Worm (Caenorhabditis elegans): ENCODE results near the gene fut-6.
A peak's percentile ranks its signal among the peaks of the same experiment; 100 is the strongest.

The fut-6 gene

DNA sequence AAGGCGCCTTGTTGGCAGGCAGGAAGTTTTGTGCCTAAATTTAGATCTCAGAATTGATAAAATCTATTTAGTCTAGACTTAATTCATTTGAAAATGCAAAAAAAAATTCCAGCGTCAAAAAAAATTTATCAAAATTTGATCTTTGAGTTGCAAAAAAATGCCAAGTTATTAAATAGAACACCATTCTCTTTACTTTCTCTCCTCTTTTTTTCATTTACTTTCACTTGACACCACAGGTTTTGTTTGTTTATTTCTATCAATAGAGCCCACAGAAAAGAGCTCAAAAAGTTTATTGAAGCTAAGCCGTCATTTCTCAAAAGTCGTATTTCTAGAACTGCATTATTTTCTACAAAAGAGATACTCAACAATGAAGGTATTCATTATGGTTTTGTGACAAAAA lies 43.0 kb downstream of the fut-6 start, which contains the start of gene pqn-35:
Gene pqn-35 (plus strand): TSS at position 301 of the 400 bp plus-strand sequence.
- no peak for TF ChIP-seq mbf-1 (tag; optimal IDR thresholded peaks at IDR 0.05)

DNA sequence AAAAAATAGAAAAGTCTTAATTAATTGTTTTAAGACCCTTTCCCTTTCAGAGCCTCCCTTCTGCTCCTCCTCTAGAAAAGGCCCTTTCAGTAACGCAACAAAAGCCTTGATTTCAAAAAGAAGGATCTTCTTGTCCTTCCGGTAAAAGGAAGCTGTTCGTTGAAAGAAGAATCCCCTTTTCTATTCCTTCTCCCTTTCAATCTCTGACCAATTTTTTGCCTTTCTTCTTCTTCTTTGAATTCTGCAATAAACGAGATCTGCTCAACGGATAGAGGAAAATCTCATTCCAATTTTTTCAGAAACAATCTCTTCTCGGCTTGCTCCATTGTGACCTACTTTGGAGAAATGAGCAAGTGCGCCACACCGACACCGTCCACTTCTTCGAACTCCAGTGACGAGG lies 47.7 kb downstream of the fut-6 start, which contains the start of gene F35D11.3:
Gene F35D11.3 (plus strand): TSS at position 300 of the 400 bp plus-strand sequence.
- TF ChIP-seq unc-55 (GFP tag; optimal IDR thresholded peaks at IDR 0.05): no peak
- TF ChIP-seq mab-5 (tag; optimal IDR thresholded peaks at IDR 0.05): no peak
- no peak for TF ChIP-seq nhr-23 (tag; optimal IDR thresholded peaks at IDR 0.05)
- TF ChIP-seq gmeb-1 (tag; optimal IDR thresholded peaks at IDR 0.05): no peak
- TF ChIP-seq snpc-4 (tag; optimal IDR thresholded peaks at IDR 0.05): no peak
- TF ChIP-seq sem-4 (tag; optimal IDR thresholded peaks at IDR 0.05): no peak
- no peak for TF ChIP-seq blmp-1 (tag; optimal IDR thresholded peaks at IDR 0.05; ENCODE audit: insufficient read depth)
- no peak for TF ChIP-seq nhr-25 (tag; optimal IDR thresholded peaks at IDR 0.05)
- TF ChIP-seq nhr-10 (tag; optimal IDR thresholded peaks at IDR 0.05): no peak
- no peak for TF ChIP-seq ztf-11 (tag; optimal IDR thresholded peaks at IDR 0.05)
- TF ChIP-seq dmd-4 (tag; optimal IDR thresholded peaks at IDR 0.05): no peak
- no peak for TF ChIP-seq lsy-2 (tag; optimal IDR thresholded peaks at IDR 0.05)
- no peak for TF ChIP-seq nhr-21 (tag; optimal IDR thresholded peaks at IDR 0.05)
- TF ChIP-seq alr-1 (tag; optimal IDR thresholded peaks at IDR 0.05): no peak
- no peak for TF ChIP-seq ceh-82 (tag; optimal IDR thresholded peaks at IDR 0.05)
- no peak for TF ChIP-seq skn-1 (tag; optimal IDR thresholded peaks at IDR 0.05)
- no peak for TF ChIP-seq ama-1 (optimal IDR thresholded peaks at IDR 0.05)
- no peak for TF ChIP-seq sma-3 (GFP tag; optimal IDR thresholded peaks at IDR 0.05)

ce11 chrII:4606687-4607297 lies 48.9 kb downstream of the fut-6 start:
- peak; percentile 32 for TF ChIP-seq C34F6.9 (tag; optimal IDR thresholded peaks at IDR 0.05)
- TF ChIP-seq crh-2 (tag; optimal IDR thresholded peaks at IDR 0.05): peak; percentile 23
- TF ChIP-seq unc-39 (tag; optimal IDR thresholded peaks at IDR 0.05): no peak
- peak; percentile 26 for TF ChIP-seq fos-1 (tag; optimal IDR thresholded peaks at IDR 0.05)

DNA sequence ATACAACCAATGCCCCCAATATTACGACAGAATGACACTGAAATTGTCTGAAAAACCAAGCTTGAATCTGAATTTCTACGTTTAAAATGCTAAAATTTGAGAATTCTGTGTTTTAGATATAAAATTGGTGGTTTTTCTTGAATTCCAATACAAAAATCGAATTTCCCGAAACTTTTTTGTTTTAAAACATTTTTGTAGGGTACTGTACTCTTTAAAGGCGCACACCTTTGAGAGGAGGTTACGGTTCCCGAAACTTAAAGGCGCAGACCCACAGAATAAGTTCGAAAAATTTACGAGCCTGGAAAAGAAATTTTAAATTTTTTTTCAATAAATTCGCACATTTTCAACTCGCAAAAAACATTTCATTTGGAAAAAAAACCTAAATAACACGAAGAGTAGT lies 51.1 kb downstream of the fut-6 start:
- TF ChIP-seq Y55F3AM.14 (GFP tag; optimal IDR thresholded peaks at IDR 0.05) (no peak), sem-4 (tag; optimal IDR thresholded peaks at IDR 0.05) (no peak)

DNA sequence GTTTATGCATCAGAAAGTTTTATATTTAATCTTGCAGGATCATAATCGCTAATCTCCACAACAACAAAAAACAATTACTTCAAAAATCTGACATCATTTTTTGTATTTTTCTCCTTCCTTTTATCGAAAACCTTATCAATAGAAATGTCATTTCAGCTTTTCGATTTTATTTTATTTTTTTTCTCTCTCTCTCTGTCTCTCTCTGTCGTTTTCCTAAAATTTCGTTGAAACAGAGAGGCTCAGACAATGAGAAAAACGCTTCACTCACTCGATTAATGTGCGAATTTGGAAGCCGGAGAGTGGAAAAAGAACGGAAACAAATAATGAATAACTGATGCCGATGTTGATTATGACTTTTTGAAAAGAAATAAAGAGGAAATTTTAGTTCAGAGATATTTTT lies 51.6 kb downstream of the fut-6 start:
- TF ChIP-seq nhr-23 (tag; optimal IDR thresholded peaks at IDR 0.05) (no peak), crh-2 (tag; optimal IDR thresholded peaks at IDR 0.05) (peak; percentile 52), nhr-237 (tag; optimal IDR thresholded peaks at IDR 0.05) (no peak), lin-39 (tag; optimal IDR thresholded peaks at IDR 0.05) (no peak), lsy-2 (tag; optimal IDR thresholded peaks at IDR 0.05) (peak in 1 of 2 experiments; percentile 28), nhr-129 (tag; optimal IDR thresholded peaks at IDR 0.05) (no peak), sma-9 (GFP tag; optimal IDR thresholded peaks at IDR 0.05) (no peak), sma-9 (tag; optimal IDR thresholded peaks at IDR 0.05) (no peak), mab-5 (tag; optimal IDR thresholded peaks at IDR 0.05) (no peak), gmeb-1 (tag; optimal IDR thresholded peaks at IDR 0.05) (no peak), snpc-4 (tag; optimal IDR thresholded peaks at IDR 0.05) (no peak), fos-1 (tag; optimal IDR thresholded peaks at IDR 0.05) (peak; percentile 92), sma-3 (GFP tag; optimal IDR thresholded peaks at IDR 0.05) (no peak), skn-1 (tag; optimal IDR thresholded peaks at IDR 0.05) (peak; percentile 70), lin-11 (tag; optimal IDR thresholded peaks at IDR 0.05) (no peak), unc-62 (GFP tag; optimal IDR thresholded peaks at IDR 0.05) (no peak), elt-1 (tag; optimal IDR thresholded peaks at IDR 0.05) (no peak), nhr-77 (tag; optimal IDR thresholded peaks at IDR 0.05) (no peak), nhr-11 (tag; optimal IDR thresholded peaks at IDR 0.05) (no peak), dmd-4 (tag; optimal IDR thresholded peaks at IDR 0.05) (no peak), Y55F3AM.14 (GFP tag; optimal IDR thresholded peaks at IDR 0.05) (no peak), peb-1 (tag; optimal IDR thresholded peaks at IDR 0.05) (no peak), unc-55 (GFP tag; optimal IDR thresholded peaks at IDR 0.05) (peak; percentile 52), ama-1 (optimal IDR thresholded peaks at IDR 0.05) (no peak), sem-4 (tag; optimal IDR thresholded peaks at IDR 0.05) (no peak), ceh-16 (tag; optimal IDR thresholded peaks at IDR 0.05) (no peak), nhr-12 (tag; optimal IDR thresholded peaks at IDR 0.05) (no peak), ztf-4 (tag; optimal IDR thresholded peaks at IDR 0.05) (no peak), nhr-21 (tag; optimal IDR thresholded peaks at IDR 0.05) (no peak), mbf-1 (tag; optimal IDR thresholded peaks at IDR 0.05) (no peak), alr-1 (tag; optimal IDR thresholded peaks at IDR 0.05) (no peak), C34F6.9 (tag; optimal IDR thresholded peaks at IDR 0.05) (peak; percentile 33), ZK546.5 (tag; optimal IDR thresholded peaks at IDR 0.05) (no peak), nhr-6 (tag; optimal IDR thresholded peaks at IDR 0.05) (no peak), zag-1 (tag; optimal IDR thresholded peaks at IDR 0.05) (no peak)
